Fruit fly (Drosophila melanogaster) S2 (cell line): Measurements from ENCODE around the gene Non3.

Source experiments
- CG8478 ChIP-seq: fragments of >200 bp; optimal IDR thresholded peaks from 2 replicates; lab custom pipeline; 2018
- CTCF ChIP-seq, 2 experiments: fragments of >200 bp; optimal IDR thresholded peaks; 2 replicates each; lab custom pipeline; 2018

Gene Non3

dm6 chr3R:18245044-18245596, 21.6 kb downstream of the Non3 start:
- TF ChIP-seq CG8478 (lab: Kevin White, UChicago) (no peak), CTCF (optimal IDR thresholded peaks at IDR 0.05; lab: Kevin White, UChicago) (no peak)

dm6 chr3R:18246041-18246440, 22.5 kb downstream of the Non3 start:
- TF ChIP-seq CG8478 (lab: Kevin White, UChicago), result no peak
- TF ChIP-seq CTCF (optimal IDR thresholded peaks at IDR 0.05; lab: Kevin White, UChicago), result no peak

dm6 chr3R:18249268-18249667, 25.7 kb downstream of the Non3 start:
- TF ChIP-seq CTCF (optimal IDR thresholded peaks at IDR 0.05; lab: Kevin White, UChicago), result no peak
- no peak for TF ChIP-seq CG8478 (lab: Kevin White, UChicago)

- TF ChIP-seq CG8478 (lab: Kevin White, UChicago) (no peak), CTCF (optimal IDR thresholded peaks at IDR 0.05; lab: Kevin White, UChicago) (no peak)
Observed at dm6 chr3R:18250815-18251214, 27.3 kb downstream of the Non3 start, which contains the start of gene CG18598. Gene CG18598 (plus strand): TSS chr3R:18251115.

- TF ChIP-seq CG8478 (lab: Kevin White, UChicago) (no peak), CTCF (optimal IDR thresholded peaks at IDR 0.05; lab: Kevin White, UChicago) (no peak)
Observed at dm6 chr3R:18251876-18252275, 28.4 kb downstream of the Non3 start.

dm6 chr3R:18252578-18252977, 29.1 kb downstream of the Non3 start, which contains the start of gene CG12320:
Gene CG12320 (minus strand): TSS chr3R:18252734.
- TF ChIP-seq CTCF (optimal IDR thresholded peaks at IDR 0.05; lab: Kevin White, UChicago), result peak in 1 of 2 experiments; percentile 8
- no peak for TF ChIP-seq CG8478 (lab: Kevin White, UChicago)

dm6 chr3R:18255281-18255680, 31.8 kb downstream of the Non3 start, which contains the start of the genes Ada2a, Polr2D, Tgs1 and moi:
Gene Ada2a (minus strand): TSS chr3R:18255487.
Gene Polr2D (minus strand): TSS chr3R:18255487.
Gene Tgs1 (plus strand): TSS chr3R:18255530.
Gene moi (plus strand): TSS chr3R:18255530.
- TF ChIP-seq CG8478 (lab: Kevin White, UChicago) (no peak), CTCF (optimal IDR thresholded peaks at IDR 0.05; lab: Kevin White, UChicago) (peak; percentile 1 to 28)

dm6 chr3R:18260016-18260415, 36.5 kb downstream of the Non3 start:
- TF ChIP-seq CG8478 (lab: Kevin White, UChicago) (no peak), CTCF (optimal IDR thresholded peaks at IDR 0.05; lab: Kevin White, UChicago) (no peak)

- TF ChIP-seq CTCF (optimal IDR thresholded peaks at IDR 0.05; lab: Kevin White, UChicago) (no peak), CG8478 (lab: Kevin White, UChicago) (no peak)
Observed at dm6 chr3R:18261602-18262001, 38.1 kb downstream of the Non3 start.

dm6 chr3R:18265275-18265674, 41.8 kb downstream of the Non3 start:
- TF ChIP-seq CG8478 (lab: Kevin White, UChicago) (no peak), CTCF (optimal IDR thresholded peaks at IDR 0.05; lab: Kevin White, UChicago) (no peak)

- no peak for TF ChIP-seq CTCF (optimal IDR thresholded peaks at IDR 0.05; lab: Kevin White, UChicago)
- TF ChIP-seq CG8478 (lab: Kevin White, UChicago), result no peak
Observed at dm6 chr3R:18266665-18267064, 43.1 kb downstream of the Non3 start.

dm6 chr3R:18267489-18267888, 44.0 kb downstream of the Non3 start, which contains the start of gene CG18599:
Gene CG18599 (plus strand): TSS chr3R:18267789.
- TF ChIP-seq CG8478 (lab: Kevin White, UChicago), result no peak

dm6 chr3R:18269744-18270348, 46.3 kb downstream of the Non3 start:
- TF ChIP-seq CG8478 (lab: Kevin White, UChicago) (no peak), CTCF (optimal IDR thresholded peaks at IDR 0.05; lab: Kevin White, UChicago) (no peak)
